Fruit fly (Drosophila melanogaster) S2 (cell line): Measurements from ENCODE around the gene CG5938.

ENCODE experiments used
- CG8478 ChIP-seq: fragments of >200 bp; optimal IDR thresholded peaks from 2 replicates; lab custom pipeline; 2018
- CTCF ChIP-seq, 2 experiments: fragments of >200 bp; optimal IDR thresholded peaks; 2 replicates each; lab custom pipeline; 2018

The CG5938 gene

dm6 chr3R:27274533-27275447 lies at the start of gene CG5938:
Gene CG5938, plus strand, starts transcription at chr3R:27274794.
- TF ChIP-seq CTCF (optimal IDR thresholded peaks at IDR 0.05; lab: Kevin White, UChicago) (no peak), CG8478 (lab: Kevin White, UChicago) (no peak)

DNA sequence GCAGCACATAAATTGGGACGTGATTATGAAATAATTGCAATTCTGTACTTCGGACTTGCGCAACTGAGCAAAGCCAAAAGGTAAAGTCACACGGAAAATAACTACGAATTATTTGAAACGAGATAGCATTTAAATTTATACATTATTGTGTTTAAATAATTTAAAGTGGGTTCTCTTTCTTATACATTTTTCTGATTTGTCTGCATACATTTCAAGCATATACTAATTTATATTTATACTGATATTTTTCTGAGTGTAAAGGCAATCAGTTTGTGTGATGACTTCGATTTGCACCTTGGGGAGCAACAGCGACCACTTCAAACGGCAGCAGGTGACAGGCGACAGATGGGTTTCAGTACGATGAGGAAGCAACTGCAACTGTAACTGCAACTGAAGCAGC lies 49.1 kb upstream of the CG5938 start:
- TF ChIP-seq CTCF (optimal IDR thresholded peaks at IDR 0.05; lab: Kevin White, UChicago), result no peak
- TF ChIP-seq CG8478 (lab: Kevin White, UChicago), result no peak

DNA sequence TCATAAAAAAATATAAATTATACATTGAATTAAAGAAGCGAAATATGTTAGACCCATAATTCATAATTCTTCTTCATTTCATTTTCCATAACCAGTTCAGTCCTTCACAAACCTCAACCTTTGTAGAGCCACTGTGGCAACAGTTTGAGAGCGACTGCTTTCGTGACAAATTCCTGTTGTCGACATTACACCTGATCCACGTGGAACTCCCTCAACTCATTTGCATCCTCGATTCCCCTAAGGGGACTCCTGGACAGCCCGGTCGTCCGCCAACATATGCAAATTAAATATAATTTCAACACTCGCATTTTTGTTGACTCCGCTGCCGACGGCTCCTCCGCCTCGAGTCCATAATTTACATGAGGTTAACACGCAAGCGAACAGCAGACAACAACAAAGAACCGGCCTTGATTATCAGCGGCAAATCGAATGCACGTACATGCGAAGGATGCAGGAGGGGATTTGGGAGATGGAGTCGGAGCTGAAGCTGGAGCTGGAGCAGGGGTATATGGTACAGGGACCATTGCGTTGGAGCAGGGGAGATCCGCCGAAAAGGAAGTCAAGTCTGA lies 48.4 kb upstream of the CG5938 start:
- TF ChIP-seq CTCF (optimal IDR thresholded peaks at IDR 0.05; lab: Kevin White, UChicago), result no peak
- no peak for TF ChIP-seq CG8478 (lab: Kevin White, UChicago)

DNA sequence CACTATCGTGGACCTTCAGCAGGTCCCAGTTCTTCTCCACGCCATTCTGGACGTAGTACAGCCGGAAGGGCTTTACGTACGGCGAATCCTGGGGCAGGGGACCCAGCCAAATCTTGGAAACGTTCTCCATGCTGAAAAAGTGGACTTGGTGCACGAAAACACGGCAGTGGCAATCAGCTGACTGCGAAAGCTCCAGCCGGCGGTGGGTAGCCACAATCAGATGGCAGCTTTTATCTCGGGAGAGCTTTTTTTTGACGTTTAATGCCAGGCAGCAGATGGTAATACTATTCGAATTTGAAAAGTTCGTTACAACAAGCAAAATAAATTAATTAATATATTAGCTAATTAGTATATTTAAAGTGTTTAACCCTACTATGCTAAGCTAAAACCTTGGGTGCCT lies 46.3 kb upstream of the CG5938 start, which contains the start of gene CG42813:
TSS of gene CG42813 (minus strand) at position 220 of the 400 bp plus-strand sequence.
- no peak for TF ChIP-seq CG8478 (lab: Kevin White, UChicago)
- no peak for TF ChIP-seq CTCF (optimal IDR thresholded peaks at IDR 0.05; lab: Kevin White, UChicago)

dm6 chr3R:27229368-27229767 lies 45.2 kb upstream of the CG5938 start, which contains the start of gene CG42814:
Gene CG42814, minus strand, starts transcription at chr3R:27229468.
- no peak for TF ChIP-seq CG8478 (lab: Kevin White, UChicago)
- no peak for TF ChIP-seq CTCF (optimal IDR thresholded peaks at IDR 0.05; lab: Kevin White, UChicago)

- no peak for TF ChIP-seq CG8478 (lab: Kevin White, UChicago)
- no peak for TF ChIP-seq CTCF (optimal IDR thresholded peaks at IDR 0.05; lab: Kevin White, UChicago)
These were observed 41.2 kb upstream of the CG5938 start, which contains the start of gene CG31068 for dm6 chr3R:27233398-27233797. Gene CG31068, plus strand, starts transcription at chr3R:27233698.

DNA sequence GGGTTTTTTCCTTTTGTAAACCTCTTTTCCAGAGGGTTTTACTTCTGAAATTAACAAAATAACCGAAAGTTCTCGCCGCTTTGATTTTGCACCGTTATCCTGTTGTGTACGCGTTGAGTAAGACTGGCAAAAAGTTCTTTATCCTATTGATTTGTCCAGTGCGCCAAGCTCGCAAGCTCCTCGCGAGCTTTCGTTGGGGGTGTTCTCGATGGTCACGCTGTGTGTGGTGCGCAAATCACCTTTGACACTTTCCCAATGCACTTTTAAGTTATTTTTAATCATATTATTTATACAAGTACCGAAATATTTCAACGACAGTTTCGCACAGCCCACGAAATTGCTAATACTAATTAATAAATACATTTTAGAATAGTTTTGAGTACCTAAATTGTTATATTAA lies 36.6 kb upstream of the CG5938 start:
- TF ChIP-seq CG8478 (lab: Kevin White, UChicago) (no peak), CTCF (optimal IDR thresholded peaks at IDR 0.05; lab: Kevin White, UChicago) (no peak)

DNA sequence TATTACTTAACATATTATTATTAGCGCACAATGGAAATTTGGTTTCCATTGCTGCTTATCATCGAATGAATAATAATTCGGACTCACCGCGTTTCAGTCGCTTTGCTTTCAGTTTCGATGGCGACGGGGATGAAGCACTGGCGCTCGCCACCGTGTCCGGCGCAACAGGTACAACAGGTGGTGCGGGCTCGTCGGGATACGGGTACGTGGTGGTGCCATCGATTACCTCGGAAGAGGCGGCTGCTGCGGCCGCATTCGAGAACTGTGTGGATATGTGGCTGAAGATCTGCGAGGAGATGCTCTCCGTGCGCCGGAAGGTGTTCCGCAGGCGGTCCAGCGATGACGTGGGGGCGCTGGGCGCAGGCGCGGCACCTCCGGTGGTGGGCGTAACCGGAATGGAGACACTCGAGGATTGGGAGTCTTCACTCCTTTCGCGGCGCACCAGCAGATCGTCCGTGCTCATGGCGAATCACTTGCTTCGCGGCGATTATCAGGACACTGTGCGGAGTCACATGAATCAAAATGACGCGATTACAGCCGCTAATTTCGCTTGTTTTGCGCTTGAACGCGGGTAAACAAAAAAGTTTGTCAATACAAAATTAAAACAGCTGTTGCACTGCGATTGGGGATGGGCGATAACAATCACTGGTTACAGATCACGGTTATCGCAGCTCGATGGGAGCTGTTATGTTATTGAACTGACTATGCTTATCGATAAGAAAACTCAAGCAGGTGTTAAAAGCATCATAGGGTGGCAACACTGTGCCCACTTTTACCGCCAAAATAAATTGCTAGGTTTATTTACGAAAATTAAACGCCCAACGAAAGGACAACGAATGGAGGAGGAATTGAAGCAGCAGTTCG lies 35.9 kb upstream of the CG5938 start, which contains the start of the genes CG31064 and PolA2:
TSS of gene CG31064 (minus strand) at position 648 of the 864 bp plus-strand sequence.
TSS of gene PolA2 (plus strand) at position 726 of the 864 bp plus-strand sequence.
- TF ChIP-seq CTCF (optimal IDR thresholded peaks at IDR 0.05; lab: Kevin White, UChicago) (peak; percentile 19 to 31), CG8478 (lab: Kevin White, UChicago) (no peak)

DNA sequence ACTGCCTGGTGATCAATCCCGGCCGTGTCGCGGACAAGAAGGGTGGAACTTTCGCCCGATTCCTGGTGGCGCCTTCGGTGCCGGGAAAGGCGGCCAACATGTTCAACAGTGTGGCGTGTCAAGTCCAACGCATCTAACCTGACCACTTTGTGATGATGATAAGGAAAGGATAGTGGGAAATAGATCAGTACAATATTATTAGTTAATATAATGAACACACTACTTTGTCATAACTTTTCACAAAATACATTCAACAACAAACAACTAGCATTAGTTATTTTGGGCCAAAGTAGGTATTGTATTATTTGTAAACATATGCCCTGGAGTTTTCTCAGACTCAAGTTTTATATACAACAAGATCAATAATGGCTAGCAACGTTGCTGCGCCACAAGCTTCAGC lies 33.6 kb upstream of the CG5938 start, which contains the start of gene CG17991:
TSS of gene CG17991 (plus strand) at position 301 of the 400 bp plus-strand sequence.
- TF ChIP-seq CG8478 (lab: Kevin White, UChicago), result no peak
- no peak for TF ChIP-seq CTCF (optimal IDR thresholded peaks at IDR 0.05; lab: Kevin White, UChicago)

dm6 chr3R:27244412-27244741 lies 30.2 kb upstream of the CG5938 start:
- no peak for TF ChIP-seq CTCF (optimal IDR thresholded peaks at IDR 0.05; lab: Kevin White, UChicago)
- no peak for TF ChIP-seq CG8478 (lab: Kevin White, UChicago)

dm6 chr3R:27244742-27245400 lies 29.7 kb upstream of the CG5938 start, which contains the start of gene CG18766:
Gene CG18766, minus strand, starts transcription at chr3R:27245249.
- TF ChIP-seq CTCF (optimal IDR thresholded peaks at IDR 0.05; lab: Kevin White, UChicago) (peak; percentile 53 to 65), CG8478 (lab: Kevin White, UChicago) (peak; percentile 11)

DNA sequence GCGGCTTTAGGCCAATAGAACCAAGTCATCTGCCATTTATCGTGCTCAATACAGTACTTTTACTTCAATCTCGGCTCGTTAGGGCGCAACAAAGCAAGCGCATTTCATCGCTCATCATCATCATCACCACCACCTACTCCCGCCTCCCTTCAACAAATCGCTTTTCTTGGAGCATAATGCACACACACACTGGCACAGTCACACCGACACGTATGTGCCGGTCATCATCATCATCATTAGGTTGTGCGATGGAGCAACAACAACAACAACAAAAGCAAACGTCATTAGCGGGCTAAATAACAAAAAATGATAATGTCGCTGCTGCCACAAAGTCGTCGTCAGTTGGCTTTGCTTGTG lies 29.2 kb upstream of the CG5938 start:
- no peak for TF ChIP-seq CG8478 (lab: Kevin White, UChicago)
- TF ChIP-seq CTCF (optimal IDR thresholded peaks at IDR 0.05; lab: Kevin White, UChicago), result no peak

DNA sequence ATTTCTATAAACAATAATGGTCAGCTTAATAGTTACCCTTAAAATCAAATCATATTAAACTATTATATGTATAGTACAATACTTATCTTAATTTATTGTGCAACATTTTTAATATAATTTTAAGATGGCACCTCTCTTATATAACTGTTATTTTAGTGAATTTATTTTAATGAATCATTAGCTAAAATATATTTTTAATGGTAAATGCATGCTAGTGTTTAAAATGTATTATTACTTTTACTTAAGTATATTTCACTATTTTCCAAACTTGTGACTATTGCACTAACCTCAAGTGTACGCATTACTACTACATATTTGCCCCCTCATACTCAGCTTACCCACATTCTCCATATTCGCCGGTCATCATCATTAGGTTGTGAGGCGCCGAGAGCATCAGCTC lies 28.3 kb upstream of the CG5938 start:
- TF ChIP-seq CG8478 (lab: Kevin White, UChicago) (no peak), CTCF (optimal IDR thresholded peaks at IDR 0.05; lab: Kevin White, UChicago) (no peak)

dm6 chr3R:27247892-27248291 lies 26.7 kb upstream of the CG5938 start, which contains the start of gene CG5984:
Gene CG5984, minus strand, starts transcription at chr3R:27247992.
- TF ChIP-seq CTCF (optimal IDR thresholded peaks at IDR 0.05; lab: Kevin White, UChicago) (no peak), CG8478 (lab: Kevin White, UChicago) (no peak)
